Worm (Caenorhabditis elegans) whole organism, L4/young adult: ENCODE data around the gene F34D10.9.

Source experiments
- W03F9.2 ChIP-seq: fragments of 150-350 bp; optimal IDR thresholded peaks from 2 replicates; lab custom pipeline; 2014; ENCODE audit warnings: missing biosample characterization, missing genetic modification characterization
- dao-5 ChIP-seq: sonication (generic microtip); optimal IDR thresholded peaks from 2 replicates; lab custom pipeline; 2016; ENCODE audit warnings: missing genotype, missing genetic modification characterization, moderate library complexity, missing compliant biosample characterization
- him-1 ChIP-seq: sonication (generic microtip); optimal IDR thresholded peaks from 2 replicates; lab custom pipeline; 2016; ENCODE audit warnings: missing genotype, missing genetic modification reagents, missing genetic modification characterization, missing compliant biosample characterization

DNA sequence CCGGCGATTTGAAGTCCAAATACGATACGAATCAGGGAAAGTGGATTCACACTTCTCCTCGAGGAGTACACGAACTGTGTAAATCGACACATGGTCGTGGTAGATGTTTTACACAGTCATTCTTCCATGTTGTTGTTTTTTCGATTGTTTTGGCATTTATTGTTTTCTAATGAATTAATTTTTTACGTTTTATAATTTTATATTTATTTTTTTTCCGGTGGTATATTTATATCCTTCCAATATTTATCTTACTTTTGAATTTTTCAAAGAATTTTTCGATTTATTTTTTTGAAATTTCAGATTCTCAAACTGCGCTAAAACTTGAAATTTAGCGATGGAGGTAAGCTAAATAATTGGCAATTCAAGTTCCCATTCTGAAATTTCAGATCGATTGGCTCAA, 16.3 kb downstream of the F34D10.9 start, which contains the start of gene nrde-1:
- TF ChIP-seq W03F9.2 (tag; lab: Kevin White, UChicago) (no peak), him-1 (tag; lab: Kevin White, UChicago) (no peak), dao-5 (no peak)
